Fruit fly (Drosophila melanogaster) whole organism, embryonic: ENCODE measurements around the gene CG9150.

Experiments used
- CG18619 ChIP-seq: fragments of 200-800 bp; sonication (Bioruptor generic); optimal IDR thresholded peaks from 3 replicates; lab custom pipeline; 2017; ENCODE audit warnings: missing biosample characterization, mild to moderate bottlenecking, missing genetic modification characterization
- CG32772 ChIP-seq: fragments of 200-800 bp; sonication (Bioruptor generic); IDR thresholded peaks from 2 replicates; pipeline ENCODE4 v1.3.6; 2022; ENCODE audit warnings: missing biosample characterization, missing genetic modification characterization
- CG3281 ChIP-seq: fragments of 200-800 bp; sonication (Bioruptor generic); optimal IDR thresholded peaks from 3 replicates; lab custom pipeline; 2017; ENCODE audit warnings: missing biosample characterization, mild to moderate bottlenecking, missing genetic modification characterization
- CG6272 ChIP-seq: fragments of 200-800 bp; sonication (Bioruptor generic); IDR thresholded peaks from 2 replicates; pipeline ENCODE4 v1.3.6; 2022; ENCODE audit warnings: missing biosample characterization, missing genetic modification characterization
- CoRest ChIP-seq: fragments of 200-800 bp; sonication (Bioruptor generic); optimal IDR thresholded peaks from 3 replicates; lab custom pipeline; 2018; ENCODE audit warnings: missing biosample characterization, mild to moderate bottlenecking, missing genetic modification characterization, moderate library complexity
- Dp ChIP-seq: fragments of 200-800 bp; sonication (Bioruptor generic); optimal IDR thresholded peaks from 2 replicates; lab custom pipeline; 2018; ENCODE audit warnings: missing biosample characterization, mild to moderate bottlenecking, missing genetic modification characterization, moderate library complexity
- run ChIP-seq: fragments of 200-800 bp; sonication (Bioruptor generic); optimal IDR thresholded peaks from 3 replicates; lab custom pipeline; 2018; ENCODE audit warnings: missing biosample characterization, mild to moderate bottlenecking, missing genetic modification characterization
- sc ChIP-seq, 3 experiments: fragments of >200 bp in 2 of 3; fragments of 200-800 bp in 1 of 3; sonication (Bioruptor generic) in 1 of 3; optimal IDR thresholded peaks; 2 replicates in 2 of 3; 3 replicates in 1 of 3; lab custom pipeline; 2017; ENCODE audit warnings: mild to moderate bottlenecking in 1 of 3, missing biosample characterization in 1 of 3, missing genetic modification characterization in 1 of 3, missing genetic modification reagents in 1 of 3
- sna ChIP-seq: fragments of 200-800 bp; sonication (Bioruptor generic); IDR thresholded peaks from 2 replicates; pipeline ENCODE4 v1.3.6; 2022; ENCODE audit warnings: missing biosample characterization, missing genetic modification characterization; ENCODE audit not compliant: partially characterized antibody
- stwl ChIP-seq: fragments of 200-800 bp; sonication (Bioruptor generic); optimal IDR thresholded peaks from 3 replicates; lab custom pipeline; 2018; ENCODE audit warnings: missing biosample characterization, mild to moderate bottlenecking, missing genetic modification characterization, moderate library complexity

DNA sequence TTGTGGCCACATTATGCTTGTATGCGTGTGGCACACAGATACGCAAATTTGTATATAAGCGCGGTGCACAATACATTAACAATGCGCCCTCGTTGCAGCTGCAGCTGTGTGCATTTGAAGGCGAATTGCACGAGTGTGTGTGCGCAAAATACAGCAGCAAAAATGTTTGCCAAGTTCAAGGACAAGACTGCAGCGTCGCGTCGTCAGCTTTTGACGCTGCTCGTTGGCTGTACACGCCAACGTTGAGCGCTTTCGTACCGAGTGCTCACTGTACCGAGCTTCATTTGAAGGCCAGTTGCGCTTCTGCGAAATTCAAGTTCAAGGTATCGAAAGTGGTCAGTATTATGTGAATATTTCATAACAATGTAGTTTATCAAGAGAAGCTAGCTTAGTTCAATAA, 18.4 kb upstream of the CG9150 start:
- TF ChIP-seq CG3281 (GFP tag; lab: Kevin White, UChicago) = no peak
- TF ChIP-seq sc (optimal IDR thresholded peaks at IDR 0.05; lab: Kevin White, UChicago) = no peak
- TF ChIP-seq sc (GFP tag; optimal IDR thresholded peaks at IDR 0.05; lab: Kevin White, UChicago) = no peak
- no peak for TF ChIP-seq Dp
- no peak for TF ChIP-seq CG32772 (GFP tag; lab: Robert Waterston, UW)
- TF ChIP-seq run = no peak
- TF ChIP-seq sna (GFP tag; lab: Robert Waterston, UW) = no peak
- TF ChIP-seq CoRest (tag; lab: Kevin White, UChicago) = no peak
- TF ChIP-seq CG18619 (GFP tag; lab: Kevin White, UChicago) = no peak
- TF ChIP-seq CG6272 (GFP tag; lab: Robert Waterston, UW) = no peak
- no peak for TF ChIP-seq stwl
